Fruit fly (Drosophila melanogaster): Measurements from ENCODE around the gene CG33288.
A peak's percentile ranks its signal among the peaks of the same experiment; 100 is the strongest.

Gene CG33288

dm6 chr3L:21464240-21464639 lies 36.6 kb downstream of the CG33288 start:
- TF ChIP-seq rn (GFP tag; IDR thresholded peaks at IDR 0.05) (no peak), Pif1B (GFP tag; optimal IDR thresholded peaks at IDR 0.05) (peak; percentile 10), Ets98B (GFP tag; IDR thresholded peaks at IDR 0.05) (no peak), Pif1A (GFP tag; optimal IDR thresholded peaks at IDR 0.05) (peak; percentile 21)

DNA sequence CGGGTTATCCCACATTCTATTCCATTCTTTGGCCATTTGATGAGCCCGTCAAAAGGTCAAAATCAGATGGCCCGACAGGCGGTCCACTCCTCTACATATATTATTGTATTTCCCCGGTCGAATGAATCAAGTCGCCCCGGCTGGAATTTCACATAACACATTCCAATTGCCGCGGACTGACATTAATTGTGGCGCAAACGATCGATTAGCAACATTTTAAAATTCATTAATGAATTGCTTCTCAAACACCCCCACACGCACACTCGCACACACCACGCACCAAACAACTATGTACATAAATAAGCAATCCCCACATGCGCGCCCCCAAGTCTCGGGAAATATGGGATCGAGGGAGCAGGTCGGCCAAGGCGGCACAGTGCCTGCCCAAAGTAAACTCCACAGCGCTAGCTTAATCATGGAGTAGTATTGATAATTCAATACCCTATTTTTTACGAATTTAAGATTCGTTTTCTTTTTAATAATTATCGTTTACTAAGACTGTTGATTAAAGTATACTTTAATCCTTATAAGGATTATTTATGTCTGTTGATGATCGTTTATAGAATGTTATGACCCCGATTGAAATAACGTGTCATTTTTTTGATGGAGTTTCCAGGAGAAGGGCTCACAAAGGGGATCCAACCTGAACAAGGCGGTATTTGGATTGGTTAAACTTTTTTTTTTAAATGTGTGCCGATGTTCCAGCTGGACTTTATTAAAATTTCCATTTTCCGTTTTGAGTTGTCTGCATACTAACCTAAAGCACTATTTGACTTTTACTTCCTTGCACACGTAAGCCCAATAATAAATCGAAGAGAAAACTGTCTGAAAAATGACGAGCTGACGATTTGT lies 37.9 kb downstream of the CG33288 start:
- no peak for TF ChIP-seq CG4496 (GFP tag; IDR thresholded peaks at IDR 0.05)

DNA sequence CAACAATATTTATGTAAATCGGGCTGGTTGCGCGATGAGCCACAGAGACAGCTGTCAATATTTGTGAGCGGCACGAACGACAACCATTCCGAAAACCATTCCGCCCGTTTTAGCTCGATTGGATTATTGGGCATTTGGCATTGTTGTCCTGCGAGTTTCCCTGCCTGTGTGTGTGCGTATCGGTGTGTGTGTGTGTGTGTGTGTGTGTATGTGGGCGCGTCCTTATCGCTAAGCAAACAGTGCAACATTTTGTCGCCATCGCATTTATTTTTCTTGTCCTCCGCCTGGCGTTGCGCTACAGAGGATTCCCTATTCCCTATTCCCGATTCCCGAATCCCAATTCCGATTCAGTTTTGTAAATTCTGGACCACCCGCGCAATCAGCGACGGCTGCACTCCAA lies 44.3 kb downstream of the CG33288 start:
- TF ChIP-seq CG10348 (GFP tag; IDR thresholded peaks at IDR 0.05): no peak
- no peak for TF ChIP-seq CG32121 (GFP tag; IDR thresholded peaks at IDR 0.05)
- no peak for TF ChIP-seq CG9948 (tag; optimal IDR thresholded peaks at IDR 0.05)
- TF ChIP-seq CG15710 (tag; optimal IDR thresholded peaks at IDR 0.05): no peak
- no peak for TF ChIP-seq Pif1B (GFP tag; optimal IDR thresholded peaks at IDR 0.05)
- no peak for TF ChIP-seq Pif1A (GFP tag; optimal IDR thresholded peaks at IDR 0.05)
- TF ChIP-seq Snoo (tag; optimal IDR thresholded peaks at IDR 0.05): no peak
- no peak for TF ChIP-seq CG4496 (GFP tag; IDR thresholded peaks at IDR 0.05)
- TF ChIP-seq D1 (tag; optimal IDR thresholded peaks at IDR 0.05): no peak

DNA sequence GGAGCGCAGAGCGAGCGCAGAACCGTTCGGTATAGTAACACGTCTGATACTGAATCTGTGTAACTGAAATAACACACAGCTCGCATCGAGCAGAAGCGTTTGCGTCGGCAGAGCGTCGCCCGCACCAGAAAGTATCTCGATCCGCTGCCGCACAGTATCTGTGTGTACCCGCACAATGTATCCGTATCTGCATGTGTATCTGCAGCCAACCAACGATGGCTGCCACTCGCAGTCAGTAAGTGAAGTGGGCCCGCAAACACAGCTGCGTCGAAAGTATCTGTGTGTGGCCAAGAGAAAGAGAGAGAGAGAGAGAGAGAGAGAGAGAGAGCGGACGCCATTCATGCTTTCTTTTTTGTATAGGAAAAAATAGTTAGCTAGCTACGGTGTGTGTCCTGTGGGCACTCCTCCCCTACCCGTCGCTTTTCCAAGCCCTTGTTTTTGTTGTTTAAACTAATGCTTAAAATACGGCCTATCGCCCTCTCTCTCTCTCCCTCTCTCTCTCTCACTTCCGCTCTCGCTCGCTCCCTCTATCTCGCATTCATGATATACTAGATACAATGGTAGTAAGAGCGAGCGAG lies 48.9 kb downstream of the CG33288 start, which contains the start of gene croc:
Gene croc (minus strand): TSS at position 51 of the 578 bp plus-strand sequence.
- no peak for TF ChIP-seq CG8301 (tag; optimal IDR thresholded peaks at IDR 0.05)
- no peak for TF ChIP-seq fd96Ca (GFP tag; IDR thresholded peaks at IDR 0.05)
- TF ChIP-seq rn (GFP tag; IDR thresholded peaks at IDR 0.05): no peak
- TF ChIP-seq CG32121 (GFP tag; IDR thresholded peaks at IDR 0.05): no peak
- TF ChIP-seq CG14655 (GFP tag; optimal IDR thresholded peaks at IDR 0.05): no peak
- no peak for TF ChIP-seq Snoo (tag; optimal IDR thresholded peaks at IDR 0.05)
- no peak for TF ChIP-seq Pif1A (GFP tag; optimal IDR thresholded peaks at IDR 0.05)
- TF ChIP-seq EcR (GFP tag; optimal IDR thresholded peaks at IDR 0.05): no peak
- no peak for TF ChIP-seq D1 (tag; optimal IDR thresholded peaks at IDR 0.05)
- no peak for TF ChIP-seq CG15710 (tag; optimal IDR thresholded peaks at IDR 0.05)
- TF ChIP-seq CG34367 (tag; optimal IDR thresholded peaks at IDR 0.05): no peak
- no peak for TF ChIP-seq CG17806 (tag; optimal IDR thresholded peaks at IDR 0.05)
- no peak for TF ChIP-seq CG12605 (GFP tag; IDR thresholded peaks at IDR 0.05)
- TF ChIP-seq CG13204 (GFP tag; optimal IDR thresholded peaks at IDR 0.05): no peak
- no peak for TF ChIP-seq CG9948 (tag; optimal IDR thresholded peaks at IDR 0.05)
- TF ChIP-seq CG8159 (tag; optimal IDR thresholded peaks at IDR 0.05): no peak
- TF ChIP-seq CG10348 (GFP tag; IDR thresholded peaks at IDR 0.05): no peak

DNA sequence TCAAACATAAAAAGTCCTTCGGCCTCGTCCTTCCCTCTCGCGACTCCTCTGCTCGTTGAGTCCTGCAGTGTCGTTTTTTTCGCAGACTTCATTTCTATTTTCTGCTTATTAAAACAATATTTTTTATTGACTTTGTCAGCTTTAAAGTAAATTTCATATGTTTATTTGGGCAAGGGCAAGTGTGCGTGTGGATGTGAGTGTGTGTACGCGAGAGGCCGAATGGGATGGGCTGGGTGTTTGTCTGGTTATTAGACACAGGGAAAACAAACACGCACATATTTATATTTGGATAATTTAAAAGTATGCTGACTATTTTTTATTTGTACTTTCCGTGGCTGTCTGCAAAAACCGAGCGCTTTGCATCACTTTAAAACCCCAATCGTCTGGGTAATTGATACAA lies 50.3 kb downstream of the CG33288 start:
- no peak for TF ChIP-seq gl (tag; optimal IDR thresholded peaks at IDR 0.05)
- TF ChIP-seq Snoo (tag; optimal IDR thresholded peaks at IDR 0.05): no peak
- no peak for TF ChIP-seq CG32121 (GFP tag; IDR thresholded peaks at IDR 0.05)
- no peak for TF ChIP-seq CG34367 (tag; optimal IDR thresholded peaks at IDR 0.05)
- TF ChIP-seq Pif1A (GFP tag; optimal IDR thresholded peaks at IDR 0.05): no peak
- no peak for TF ChIP-seq rn (GFP tag; IDR thresholded peaks at IDR 0.05)
- no peak for TF ChIP-seq CG10348 (GFP tag; IDR thresholded peaks at IDR 0.05)

DNA sequence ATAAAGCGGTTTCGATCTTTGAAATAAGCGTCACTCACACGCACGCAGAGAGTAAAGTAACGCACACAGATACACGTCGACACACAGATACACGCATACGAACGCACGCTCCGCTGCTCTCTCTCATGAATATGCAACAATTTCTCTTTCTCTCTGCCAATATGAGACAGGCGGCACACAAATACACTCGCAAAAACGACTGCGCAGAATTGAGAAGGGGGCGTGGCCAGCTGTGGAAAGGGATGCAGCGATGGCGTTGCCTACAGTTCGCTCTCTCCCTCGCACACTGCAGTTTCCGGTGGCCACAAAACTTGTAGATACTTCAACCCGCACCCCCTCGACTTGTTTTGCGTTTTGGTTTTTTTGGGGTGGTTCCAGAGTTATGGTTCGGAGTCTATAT lies 52.0 kb downstream of the CG33288 start:
- TF ChIP-seq CG15710 (tag; optimal IDR thresholded peaks at IDR 0.05) (no peak), CG34367 (tag; optimal IDR thresholded peaks at IDR 0.05) (peak; percentile 42), CG17806 (tag; optimal IDR thresholded peaks at IDR 0.05) (no peak), rn (GFP tag; IDR thresholded peaks at IDR 0.05) (0 out of 2 replicates have a peak, but pooled peaks have one; percentile 24), D1 (tag; optimal IDR thresholded peaks at IDR 0.05) (no peak), CG13204 (GFP tag; optimal IDR thresholded peaks at IDR 0.05) (no peak), CG32121 (GFP tag; IDR thresholded peaks at IDR 0.05) (peak; percentile 66; the same call in 1 of the 2 replicates), Snoo (tag; optimal IDR thresholded peaks at IDR 0.05) (peak; percentile 87), CG8301 (tag; optimal IDR thresholded peaks at IDR 0.05) (peak; percentile 43), Ets98B (GFP tag; IDR thresholded peaks at IDR 0.05) (peak; percentile 75), fd96Ca (GFP tag; IDR thresholded peaks at IDR 0.05) (peak; percentile 70; the same call in 1 of the 3 replicates), CG9948 (tag; optimal IDR thresholded peaks at IDR 0.05) (no peak), Pif1B (GFP tag; optimal IDR thresholded peaks at IDR 0.05) (peak; percentile 33), CG4496 (GFP tag; IDR thresholded peaks at IDR 0.05) (peak; percentile 92), CG10348 (GFP tag; IDR thresholded peaks at IDR 0.05) (no peak), gl (tag; optimal IDR thresholded peaks at IDR 0.05) (peak; percentile 66), CG8159 (tag; optimal IDR thresholded peaks at IDR 0.05) (no peak), CG14655 (GFP tag; optimal IDR thresholded peaks at IDR 0.05) (peak; percentile 48), EcR (GFP tag; optimal IDR thresholded peaks at IDR 0.05) (no peak), CG12605 (GFP tag; IDR thresholded peaks at IDR 0.05) (peak; percentile 68; the same call in 1 of the 2 replicates), Pif1A (GFP tag; optimal IDR thresholded peaks at IDR 0.05) (peak; percentile 82)
